Worm (Caenorhabditis elegans) whole organism, L4 larva: ENCODE results near the gene uaf-2.
"Not testable (repeated sequence)": the region's sequence is repeated elsewhere in the genome, so short reads cannot be mapped to it uniquely, and the experiment has no call there.

Experiments used
- F26F4.8 ChIP-seq: fragments of 200-800 bp; sonication (Bioruptor generic); conservative IDR thresholded peaks from 2 replicates; pipeline ENCODE4 v1.3.6; 2022; ENCODE audit warnings: missing genetic modification characterization, missing compliant biosample characterization
- arid-1 ChIP-seq: fragments of 200-800 bp; sonication (Bioruptor generic); conservative IDR thresholded peaks from 2 replicates; pipeline ENCODE4 v1.3.6; 2022; ENCODE audit warnings: missing genetic modification reagents, missing genetic modification characterization, missing compliant biosample characterization
- unc-62 ChIP-seq, 3 experiments: fragments of 150-350 bp in 1 of 3; sonication (generic microtip); optimal IDR thresholded peaks in 2 of 3; peaks in 1 of 3; 1 replicate in 1 of 3; 2 replicates in 2 of 3; lab custom pipeline; 2014 to 2017; ENCODE audit warnings: missing biosample characterization in 3 of 3, missing genetic modification characterization in 3 of 3, missing genetic modification reagents in 3 of 3, missing genotype in 1 of 3

The uaf-2 gene

ce11 chrIV:17070791-17071190 lies 47.8 kb downstream of the uaf-2 start, which contains the start of gene Y116A8C.24:
TSS of gene Y116A8C.24 (minus strand) at chrIV:17070891.
- TF ChIP-seq F26F4.8 (GFP tag; lab: Robert Waterston, UW); arid-1; unc-62 (GFP tag; optimal IDR thresholded peaks at IDR 0.05 in 1 of 2; lab: Kevin White, UChicago); unc-62 (tag; optimal IDR thresholded peaks at IDR 0.05; lab: Kevin White, UChicago): not testable (repeated sequence)
- TF ChIP-seq, all 104 proteins: peak for 0; not testable (repeated sequence) for 104
